Fruit fly (Drosophila melanogaster) whole organism, embryonic: ENCODE measurements around the gene CG32448.
A peak's percentile ranks its signal among the peaks of the same experiment; 100 is the strongest.

ENCODE experiments used
- BEAF-32 ChIP-seq: fragments of 200-800 bp; sonication (Bioruptor generic); optimal IDR thresholded peaks from 3 replicates; lab custom pipeline; 2017; ENCODE audit warnings: missing biosample characterization, missing genetic modification characterization, mild to moderate bottlenecking, moderate library complexity, missing genetic modification reagents
- CG10209 ChIP-seq: fragments of 200-800 bp; sonication (Bioruptor generic); optimal IDR thresholded peaks from 3 replicates; lab custom pipeline; 2017; ENCODE audit warnings: missing biosample characterization, mild to moderate bottlenecking, missing genetic modification characterization, missing genetic modification reagents
- CG1024 ChIP-seq: fragments of 200-800 bp; sonication (Bioruptor generic); IDR thresholded peaks from 2 replicates; pipeline ENCODE4 v1.3.6; 2022; ENCODE audit warnings: missing biosample characterization, missing genetic modification characterization
- CG10431 ChIP-seq: fragments of 200-800 bp; sonication (Bioruptor generic); optimal IDR thresholded peaks from 3 replicates; lab custom pipeline; 2018; ENCODE audit warnings: missing biosample characterization, mild to moderate bottlenecking, missing genetic modification characterization
- CG10654 ChIP-seq: fragments of 200-800 bp; sonication (Bioruptor generic); optimal IDR thresholded peaks from 2 replicates; lab custom pipeline; 2016; ENCODE audit warnings: missing biosample characterization, missing genetic modification characterization
- CG10979 ChIP-seq: fragments of 200-800 bp; sonication (Bioruptor generic); optimal IDR thresholded peaks from 2 replicates; lab custom pipeline; 2018; ENCODE audit warnings: missing biosample characterization, mild to moderate bottlenecking, missing genetic modification characterization, moderate library complexity
- CG12104 ChIP-seq: fragments of 200-800 bp; sonication (Bioruptor generic); optimal IDR thresholded peaks from 3 replicates; lab custom pipeline; 2016; ENCODE audit warnings: missing biosample characterization, missing genetic modification characterization
- CG13775 ChIP-seq: fragments of 200-800 bp; sonication (Bioruptor generic); optimal IDR thresholded peaks from 3 replicates; lab custom pipeline; 2017; ENCODE audit warnings: missing biosample characterization, mild to moderate bottlenecking, missing genetic modification characterization
- CG15696 ChIP-seq: fragments of 200-800 bp; sonication (Bioruptor generic); optimal IDR thresholded peaks from 2 replicates; lab custom pipeline; 2019; ENCODE audit warnings: missing biosample characterization, mild to moderate bottlenecking, missing genetic modification characterization, moderate library complexity
- CG18764 ChIP-seq: fragments of 200-800 bp; sonication (Bioruptor generic); optimal IDR thresholded peaks from 3 replicates; lab custom pipeline; 2016; ENCODE audit warnings: missing biosample characterization, missing genetic modification characterization
- CG31224 ChIP-seq: fragments of 200-800 bp; sonication (Bioruptor generic); IDR thresholded peaks from 2 replicates; pipeline ENCODE4 v1.3.6; 2022; ENCODE audit warnings: missing biosample characterization, missing genetic modification characterization
- CG3163 ChIP-seq: fragments of 200-800 bp; sonication (Bioruptor generic); optimal IDR thresholded peaks from 3 replicates; lab custom pipeline; 2016; ENCODE audit warnings: missing biosample characterization, missing genetic modification characterization
- CG32532 ChIP-seq: fragments of 200-800 bp; sonication (Bioruptor generic); IDR thresholded peaks from 2 replicates; pipeline ENCODE4 v1.3.6; 2022; ENCODE audit warnings: missing biosample characterization, missing genetic modification characterization
- CG32772 ChIP-seq: fragments of 200-800 bp; sonication (Bioruptor generic); IDR thresholded peaks from 2 replicates; pipeline ENCODE4 v1.3.6; 2022; ENCODE audit warnings: missing biosample characterization, missing genetic modification characterization
- CG34422 ChIP-seq: fragments of 200-800 bp; sonication (Bioruptor generic); IDR thresholded peaks from 3 replicates; pipeline ENCODE4 v1.3.6; 2022; ENCODE audit warnings: missing biosample characterization, missing genetic modification characterization
- CG3847 ChIP-seq: fragments of 200-800 bp; sonication (Bioruptor generic); IDR thresholded peaks from 2 replicates; pipeline ENCODE4 v1.3.6; 2022; ENCODE audit warnings: missing biosample characterization, missing genetic modification characterization
- CG8359 ChIP-seq: fragments of 200-800 bp; sonication (Bioruptor generic); optimal IDR thresholded peaks from 2 replicates; lab custom pipeline; 2017; ENCODE audit warnings: missing biosample characterization, mild to moderate bottlenecking, missing genetic modification characterization, borderline replicate concordance
- CG8388 ChIP-seq: fragments of 200-800 bp; sonication (Bioruptor generic); optimal IDR thresholded peaks from 2 replicates; lab custom pipeline; 2019; ENCODE audit warnings: missing biosample characterization, mild to moderate bottlenecking, missing genetic modification characterization, moderate library complexity
- CG8944 ChIP-seq: fragments of 200-800 bp; sonication (Bioruptor generic); optimal IDR thresholded peaks from 3 replicates; lab custom pipeline; 2016; ENCODE audit warnings: missing biosample characterization, missing genetic modification characterization
- CG9215 ChIP-seq: fragments of 200-800 bp; sonication (Bioruptor generic); IDR thresholded peaks from 2 replicates; pipeline ENCODE4 v1.3.6; 2022; ENCODE audit warnings: missing biosample characterization, missing genetic modification characterization
- CG9727 ChIP-seq: fragments of 200-800 bp; sonication (Bioruptor generic); optimal IDR thresholded peaks from 3 replicates; lab custom pipeline; 2017; ENCODE audit warnings: missing biosample characterization, mild to moderate bottlenecking, missing genetic modification characterization
- Doc2 ChIP-seq: fragments of 200-800 bp; sonication (Bioruptor generic); IDR thresholded peaks from 2 replicates; pipeline ENCODE4 v1.3.6; 2022; ENCODE audit warnings: missing biosample characterization, missing genetic modification characterization
- Elba2 ChIP-seq: fragments of 200-800 bp; sonication (Bioruptor generic); optimal IDR thresholded peaks from 3 replicates; lab custom pipeline; 2016; ENCODE audit warnings: missing biosample characterization, missing genetic modification characterization
- H2.0 ChIP-seq: fragments of 200-800 bp; sonication (Bioruptor generic); IDR thresholded peaks from 2 replicates; pipeline ENCODE4 v1.3.6; 2022; ENCODE audit warnings: missing biosample characterization, missing genetic modification characterization
- Hmr ChIP-seq: fragments of 200-800 bp; sonication (Bioruptor generic); optimal IDR thresholded peaks from 3 replicates; lab custom pipeline; 2017; ENCODE audit warnings: mild to moderate bottlenecking, missing biosample characterization, missing genetic modification reagents, missing genetic modification characterization
- Hmx ChIP-seq: fragments of 200-800 bp; sonication (Bioruptor generic); optimal IDR thresholded peaks from 2 replicates; lab custom pipeline; 2016; ENCODE audit warnings: missing biosample characterization, missing genetic modification characterization
- Meics ChIP-seq: fragments of 200-800 bp; sonication (Bioruptor generic); optimal IDR thresholded peaks from 2 replicates; lab custom pipeline; 2017; ENCODE audit warnings: missing biosample characterization, mild to moderate bottlenecking, missing genetic modification characterization
- Mes4 ChIP-seq: fragments of 200-800 bp; sonication (Bioruptor generic); optimal IDR thresholded peaks from 2 replicates; lab custom pipeline; 2016; ENCODE audit warnings: missing biosample characterization, missing genetic modification characterization
- NfI ChIP-seq: fragments of 200-800 bp; sonication (Bioruptor generic); optimal IDR thresholded peaks from 3 replicates; lab custom pipeline; 2018; ENCODE audit warnings: missing biosample characterization, mild to moderate bottlenecking, missing genetic modification characterization, moderate library complexity
- Sox102F ChIP-seq: fragments of 200-800 bp; sonication (Bioruptor generic); optimal IDR thresholded peaks from 2 replicates; lab custom pipeline; 2018; ENCODE audit warnings: missing biosample characterization, mild to moderate bottlenecking, missing genetic modification characterization, moderate library complexity
- Stat92E ChIP-seq, 3 experiments: fragments of >200 bp in 2 of 3; fragments of 200-800 bp in 1 of 3; sonication (Bioruptor generic) in 1 of 3; optimal IDR thresholded peaks; 2 replicates each; lab custom pipeline; 2017 to 2019; ENCODE audit warnings: missing biosample characterization in 3 of 3, missing genetic modification characterization in 3 of 3, mild to moderate bottlenecking in 1 of 3, moderate library complexity in 1 of 3
- Taf1 ChIP-seq: fragments of 200-800 bp; sonication (Bioruptor generic); IDR thresholded peaks from 2 replicates; pipeline ENCODE4 v1.3.6; 2022; ENCODE audit warnings: missing biosample characterization, missing genetic modification characterization
- ac ChIP-seq: fragments of 200-800 bp; sonication (Bioruptor generic); optimal IDR thresholded peaks from 3 replicates; lab custom pipeline; 2017; ENCODE audit warnings: missing biosample characterization, mild to moderate bottlenecking, missing genetic modification characterization
- bcd ChIP-seq: fragments of 200-800 bp; sonication (Bioruptor generic); optimal IDR thresholded peaks from 2 replicates; lab custom pipeline; 2017; ENCODE audit warnings: missing biosample characterization, mild to moderate bottlenecking, missing genetic modification characterization
- chn ChIP-seq: fragments of 200-800 bp; sonication (Bioruptor generic); optimal IDR thresholded peaks from 2 replicates; lab custom pipeline; 2016; ENCODE audit warnings: missing biosample characterization, missing genetic modification characterization
- ci ChIP-seq: fragments of 200-800 bp; sonication (Bioruptor generic); IDR thresholded peaks from 3 replicates; pipeline ENCODE4 v1.3.6; 2022; ENCODE audit warnings: missing biosample characterization, missing genetic modification characterization
- dmrt11E ChIP-seq: fragments of 200-800 bp; sonication (Bioruptor generic); optimal IDR thresholded peaks from 3 replicates; lab custom pipeline; 2018; ENCODE audit warnings: missing biosample characterization, mild to moderate bottlenecking, missing genetic modification characterization, moderate library complexity
- eve ChIP-seq, 2 experiments: fragments of >200 bp; optimal IDR thresholded peaks; 2 replicates each; lab custom pipeline; 2017; ENCODE audit warnings: missing biosample characterization in 2 of 2, missing genetic modification characterization in 2 of 2
- gcm ChIP-seq: fragments of 200-800 bp; sonication (Bioruptor generic); optimal IDR thresholded peaks from 2 replicates; lab custom pipeline; 2019; ENCODE audit warnings: missing biosample characterization, mild to moderate bottlenecking, missing genetic modification characterization, moderate library complexity
- gt ChIP-seq: fragments of 200-800 bp; sonication (Bioruptor generic); IDR thresholded peaks from 2 replicates; pipeline ENCODE4 v1.3.6; 2022; ENCODE audit warnings: missing biosample characterization, missing genetic modification characterization
- lilli ChIP-seq: fragments of 200-800 bp; sonication (Bioruptor generic); optimal IDR thresholded peaks from 3 replicates; lab custom pipeline; 2016; ENCODE audit warnings: missing biosample characterization, missing genetic modification characterization
- maf-S ChIP-seq: fragments of 200-800 bp; sonication (Bioruptor generic); optimal IDR thresholded peaks from 2 replicates; lab custom pipeline; 2016; ENCODE audit warnings: missing biosample characterization, missing genetic modification characterization
- oc ChIP-seq: fragments of 200-800 bp; sonication (Bioruptor generic); optimal IDR thresholded peaks from 2 replicates; lab custom pipeline; 2018; ENCODE audit warnings: missing biosample characterization, mild to moderate bottlenecking, missing genetic modification characterization, moderate library complexity
- sc ChIP-seq, 3 experiments: fragments of >200 bp in 2 of 3; fragments of 200-800 bp in 1 of 3; sonication (Bioruptor generic) in 1 of 3; optimal IDR thresholded peaks; 2 replicates in 2 of 3; 3 replicates in 1 of 3; lab custom pipeline; 2017; ENCODE audit warnings: mild to moderate bottlenecking in 1 of 3, missing biosample characterization in 1 of 3, missing genetic modification characterization in 1 of 3, missing genetic modification reagents in 1 of 3
- scrt ChIP-seq: fragments of 200-800 bp; sonication (Bioruptor generic); optimal IDR thresholded peaks from 2 replicates; lab custom pipeline; 2018; ENCODE audit warnings: missing biosample characterization, mild to moderate bottlenecking, missing genetic modification characterization, moderate library complexity
- so ChIP-seq: fragments of 200-800 bp; sonication (Bioruptor generic); IDR thresholded peaks from 3 replicates; pipeline ENCODE4 v1.3.6; 2022; ENCODE audit warnings: missing biosample characterization, missing genetic modification characterization
- sr ChIP-seq: fragments of 200-800 bp; sonication (Bioruptor generic); IDR thresholded peaks from 3 replicates; pipeline ENCODE4 v1.3.6; 2022; ENCODE audit warnings: missing biosample characterization, missing genetic modification characterization
- tgo ChIP-seq: fragments of 200-800 bp; sonication (Bioruptor generic); IDR thresholded peaks from 3 replicates; pipeline ENCODE4 v1.3.6; 2022; ENCODE audit warnings: missing biosample characterization, missing genetic modification characterization
- trh ChIP-seq: fragments of 200-800 bp; sonication (Bioruptor generic); optimal IDR thresholded peaks from 2 replicates; lab custom pipeline; 2016; ENCODE audit warnings: missing biosample characterization, missing genetic modification characterization
- yki ChIP-seq: fragments of >200 bp; optimal IDR thresholded peaks from 3 replicates; lab custom pipeline; 2018

Gene CG32448

dm6 chr3L:21808003-21808530 is 20.2 kb downstream of the CG32448 start (continued):
- TF ChIP-seq CG10979 (tag; lab: Kevin White, UChicago) (peak; percentile 85), CG32772 (peak; percentile 44), CG1024 (peak; percentile 60; the same call in 1 of the 2 replicates), NfI (GFP tag; lab: Kevin White, UChicago) (peak; percentile 39), CG34422 (GFP tag; lab: Robert Waterston, UW) (peak; percentile 68; the same call in 2 of the 3 replicates), CG9215 (GFP tag; lab: Robert Waterston, UW) (0 out of 2 replicates have a peak, but pooled peaks have one; percentile 17), scrt (GFP tag; lab: Kevin White, UChicago) (no peak), sr (GFP tag; lab: Robert Waterston, UW) (no peak), lilli (GFP tag; lab: Kevin White, UChicago) (no peak), CG32532 (GFP tag; lab: Robert Waterston, UW) (peak; percentile 72; the same call in 1 of the 2 replicates), Taf1 (GFP tag; lab: Robert Waterston, UW) (no peak; the same call in 1 of the 2 replicates), tgo (GFP tag; lab: Robert Waterston, UW) (peak; percentile 72), CG31224 (peak; percentile 20; the same call in 1 of the 2 replicates), CG15696 (peak; percentile 68), maf-S (GFP tag; lab: Kevin White, UChicago) (no peak), CG3163 (no peak), CG8944 (GFP tag; lab: Kevin White, UChicago) (no peak), gcm (GFP tag; lab: Kevin White, UChicago) (peak; percentile 63), Elba2 (GFP tag; lab: Kevin White, UChicago) (peak; percentile 51), CG9727 (GFP tag; lab: Kevin White, UChicago) (peak; percentile 85), CG13775 (GFP tag; lab: Kevin White, UChicago) (peak; percentile 64), H2.0 (GFP tag; lab: Robert Waterston, UW) (peak; percentile 54; the same call in 1 of the 2 replicates), Meics (GFP tag; lab: Kevin White, UChicago) (peak; percentile 64), dmrt11E (tag; lab: Kevin White, UChicago) (peak; percentile 87), ci (GFP tag; lab: Robert Waterston, UW) (peak; percentile 77), Hmr (no peak), yki (lab: Kevin White, UChicago) (peak; percentile 1), Mes4 (no peak), oc (tag; lab: Kevin White, UChicago) (peak; percentile 71), CG12104 (no peak), BEAF-32 (no peak), bcd (GFP tag; lab: Kevin White, UChicago) (peak; percentile 64), CG10431 (GFP tag; lab: Kevin White, UChicago) (peak; percentile 19), eve (GFP tag; optimal IDR thresholded peaks at IDR 0.05; lab: Kevin White, UChicago) (no peak), gt (GFP tag; lab: Robert Waterston, UW) (no peak), Hmx (GFP tag; lab: Kevin White, UChicago) (no peak), ac (peak; percentile 40), CG8359 (GFP tag; lab: Kevin White, UChicago) (peak; percentile 33), CG8388 (GFP tag; lab: Kevin White, UChicago) (peak; percentile 68), so (GFP tag; lab: Robert Waterston, UW) (peak; percentile 60; the same call in 1 of the 3 replicates), chn (GFP tag; lab: Kevin White, UChicago) (peak; percentile 19), sc (optimal IDR thresholded peaks at IDR 0.05; lab: Kevin White, UChicago) (no peak), sc (GFP tag; optimal IDR thresholded peaks at IDR 0.05; lab: Kevin White, UChicago) (peak; percentile 44), CG10654 (GFP tag; lab: Kevin White, UChicago) (peak; percentile 54), trh (GFP tag; lab: Kevin White, UChicago) (peak; percentile 12), Stat92E (GFP tag; optimal IDR thresholded peaks at IDR 0.05; lab: Kevin White, UChicago) (peak in 1 of 3 experiments; percentile 53), Sox102F (GFP tag; lab: Kevin White, UChicago) (peak; percentile 77), CG3847 (GFP tag; lab: Robert Waterston, UW) (no peak), CG18764 (GFP tag; lab: Kevin White, UChicago) (peak; percentile 41), Doc2 (GFP tag; lab: Robert Waterston, UW) (no peak), CG10209 (peak; percentile 77)
